Worm (Caenorhabditis elegans): ENCODE data around the gene Y60A9.3.

The Y60A9.3 gene

ce11 chrX:14382951-14383350, at the start of gene Y60A9.3:
Gene Y60A9.3, plus strand, starts transcription at chrX:14383251.
- no peak for TF ChIP-seq pes-1 (GFP tag; IDR thresholded peaks at IDR 0.05)
- no peak for TF ChIP-seq tra-4 (tag; optimal IDR thresholded peaks at IDR 0.05)
- no peak for TF ChIP-seq ama-1 (optimal IDR thresholded peaks at IDR 0.05)
- no peak for TF ChIP-seq tbx-37 (GFP tag; conservative IDR thresholded peaks at IDR 0.05)
- no peak for TF ChIP-seq F13C5.2 (tag; optimal IDR thresholded peaks at IDR 0.05)
- TF ChIP-seq aly-1 (tag; optimal IDR thresholded peaks at IDR 0.05) = no peak
- TF ChIP-seq hmg-4 (GFP tag; optimal IDR thresholded peaks at IDR 0.05) = no peak

ce11 chrX:14334151-14334550, 48.9 kb upstream of the Y60A9.3 start:
- no peak for TF ChIP-seq ets-7 (tag; optimal IDR thresholded peaks at IDR 0.05)
- TF ChIP-seq pes-1 (GFP tag; IDR thresholded peaks at IDR 0.05) = no peak
- no peak for TF ChIP-seq F13C5.2 (tag; optimal IDR thresholded peaks at IDR 0.05)
- no peak for TF ChIP-seq aly-1 (tag; optimal IDR thresholded peaks at IDR 0.05)
- TF ChIP-seq ama-1 (optimal IDR thresholded peaks at IDR 0.05) = no peak
- no peak for TF ChIP-seq tra-4 (tag; optimal IDR thresholded peaks at IDR 0.05)
- no peak for TF ChIP-seq B0310.2 (tag; optimal IDR thresholded peaks at IDR 0.05)
- no peak for TF ChIP-seq hmbx-1 (tag; optimal IDR thresholded peaks at IDR 0.05)
- TF ChIP-seq hnd-1 (tag; optimal IDR thresholded peaks at IDR 0.05) = no peak
- no peak for TF ChIP-seq tbx-37 (GFP tag; conservative IDR thresholded peaks at IDR 0.05)
- no peak for TF ChIP-seq flt-1 (GFP tag; IDR thresholded peaks at IDR 0.05)
- TF ChIP-seq sea-1 (GFP tag; conservative IDR thresholded peaks at IDR 0.05) = no peak
- TF ChIP-seq tbx-11 (GFP tag; IDR thresholded peaks at IDR 0.05) = no peak
- no peak for TF ChIP-seq scrt-1 (GFP tag; IDR thresholded peaks at IDR 0.05)
- no peak for TF ChIP-seq hmg-4 (GFP tag; optimal IDR thresholded peaks at IDR 0.05)
- TF ChIP-seq ceh-36 (tag; optimal IDR thresholded peaks at IDR 0.05) = no peak
- TF ChIP-seq ceh-13 (GFP tag; optimal IDR thresholded peaks at IDR 0.05) = no peak

DNA sequence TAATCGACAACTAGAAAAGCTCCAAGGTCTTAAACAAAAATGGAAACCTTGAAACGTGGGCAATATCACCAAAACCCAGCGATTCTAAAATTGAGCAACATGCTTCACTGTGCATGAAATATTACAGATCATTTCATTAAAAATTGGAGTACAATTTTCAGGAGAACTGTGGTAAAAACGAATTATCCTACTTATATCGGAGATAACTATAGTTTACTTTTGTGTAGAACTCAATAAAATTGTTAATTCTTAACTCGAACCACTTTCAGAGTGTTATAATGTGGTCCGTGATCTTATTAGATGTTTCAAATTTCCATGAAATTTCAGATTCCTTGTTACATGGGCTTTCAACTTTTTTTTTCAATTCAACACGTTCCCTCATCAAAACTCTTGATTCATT, 47.8 kb upstream of the Y60A9.3 start, which contains the start of gene K04G11.1:
K04G11.1 (plus strand) TSS at position 301 of the 400 bp plus-strand sequence.
- TF ChIP-seq flt-1 (GFP tag; IDR thresholded peaks at IDR 0.05) (no peak), tbx-11 (GFP tag; IDR thresholded peaks at IDR 0.05) (no peak), hnd-1 (tag; optimal IDR thresholded peaks at IDR 0.05) (no peak), aly-1 (tag; optimal IDR thresholded peaks at IDR 0.05) (no peak), ets-7 (tag; optimal IDR thresholded peaks at IDR 0.05) (no peak), B0310.2 (tag; optimal IDR thresholded peaks at IDR 0.05) (no peak), scrt-1 (GFP tag; IDR thresholded peaks at IDR 0.05) (no peak), pes-1 (GFP tag; IDR thresholded peaks at IDR 0.05) (no peak), hmbx-1 (tag; optimal IDR thresholded peaks at IDR 0.05) (no peak), F13C5.2 (tag; optimal IDR thresholded peaks at IDR 0.05) (no peak), hmg-4 (GFP tag; optimal IDR thresholded peaks at IDR 0.05) (no peak), tra-4 (tag; optimal IDR thresholded peaks at IDR 0.05) (no peak)

DNA sequence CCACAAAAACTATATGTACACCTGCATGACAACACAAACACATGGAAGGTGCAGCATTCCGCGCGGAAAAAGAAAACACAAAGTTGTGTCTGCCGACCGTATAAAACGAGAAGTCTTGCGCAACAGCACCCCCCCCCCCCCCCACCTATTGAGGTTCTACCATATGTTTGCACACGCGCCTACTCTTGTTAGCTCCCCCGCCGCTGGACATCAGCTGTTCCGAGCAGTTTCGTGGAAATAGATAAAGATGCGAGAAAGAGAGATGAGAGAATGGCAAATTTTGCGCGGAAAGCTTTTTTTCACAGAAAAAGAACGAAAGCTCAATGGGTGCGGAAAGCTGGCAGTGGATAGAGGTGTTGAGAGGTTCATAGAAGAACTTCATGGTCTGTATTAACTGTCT, 47.4 kb upstream of the Y60A9.3 start:
- TF ChIP-seq tbx-11 (GFP tag; IDR thresholded peaks at IDR 0.05) = no peak
- no peak for TF ChIP-seq ama-1 (optimal IDR thresholded peaks at IDR 0.05)
- no peak for TF ChIP-seq flt-1 (GFP tag; IDR thresholded peaks at IDR 0.05)
- no peak for TF ChIP-seq ceh-36 (tag; optimal IDR thresholded peaks at IDR 0.05)
- no peak for TF ChIP-seq tra-4 (tag; optimal IDR thresholded peaks at IDR 0.05)
- no peak for TF ChIP-seq hmg-4 (GFP tag; optimal IDR thresholded peaks at IDR 0.05)
- TF ChIP-seq tbx-37 (GFP tag; conservative IDR thresholded peaks at IDR 0.05) = no peak
- no peak for TF ChIP-seq B0310.2 (tag; optimal IDR thresholded peaks at IDR 0.05)
- TF ChIP-seq scrt-1 (GFP tag; IDR thresholded peaks at IDR 0.05) = no peak
- TF ChIP-seq sea-1 (GFP tag; conservative IDR thresholded peaks at IDR 0.05) = no peak
- TF ChIP-seq F13C5.2 (tag; optimal IDR thresholded peaks at IDR 0.05) = no peak
- no peak for TF ChIP-seq ceh-13 (GFP tag; optimal IDR thresholded peaks at IDR 0.05)

DNA sequence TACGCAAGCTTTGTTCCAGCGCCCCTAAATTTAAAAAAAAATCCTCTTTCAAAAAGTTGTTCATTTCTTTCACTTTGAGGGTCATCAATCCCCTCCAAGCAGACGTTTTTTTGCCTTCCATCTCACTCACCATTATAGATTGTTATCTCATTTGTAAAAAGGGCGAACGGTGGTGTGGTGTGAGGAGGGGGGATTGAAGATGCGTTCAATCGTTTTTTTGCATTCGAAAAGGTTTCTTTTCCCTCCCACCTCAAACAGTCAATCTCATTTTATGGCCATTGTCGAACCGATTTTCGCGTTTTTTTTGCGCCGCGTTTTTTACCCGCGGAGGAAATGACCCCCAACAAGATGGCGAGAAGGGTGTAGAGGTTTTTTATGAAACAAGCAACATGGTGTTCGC, 44.2 kb upstream of the Y60A9.3 start:
- TF ChIP-seq hmg-4 (GFP tag; optimal IDR thresholded peaks at IDR 0.05) = no peak
- TF ChIP-seq ceh-36 (tag; optimal IDR thresholded peaks at IDR 0.05) = no peak
- TF ChIP-seq sea-1 (GFP tag; conservative IDR thresholded peaks at IDR 0.05) = no peak
- no peak for TF ChIP-seq F13C5.2 (tag; optimal IDR thresholded peaks at IDR 0.05)
- TF ChIP-seq ama-1 (optimal IDR thresholded peaks at IDR 0.05) = no peak
- no peak for TF ChIP-seq ceh-13 (GFP tag; optimal IDR thresholded peaks at IDR 0.05)
- no peak for TF ChIP-seq hnd-1 (tag; optimal IDR thresholded peaks at IDR 0.05)
- TF ChIP-seq tbx-11 (GFP tag; IDR thresholded peaks at IDR 0.05) = no peak
- no peak for TF ChIP-seq ets-7 (tag; optimal IDR thresholded peaks at IDR 0.05)
- TF ChIP-seq pes-1 (GFP tag; IDR thresholded peaks at IDR 0.05) = no peak
- TF ChIP-seq aly-1 (tag; optimal IDR thresholded peaks at IDR 0.05) = no peak

ce11 chrX:14339723-14340122, 43.3 kb upstream of the Y60A9.3 start:
- TF ChIP-seq sea-1 (GFP tag; conservative IDR thresholded peaks at IDR 0.05) (no peak), tbx-37 (GFP tag; conservative IDR thresholded peaks at IDR 0.05) (no peak), F13C5.2 (tag; optimal IDR thresholded peaks at IDR 0.05) (no peak), ceh-36 (tag; optimal IDR thresholded peaks at IDR 0.05) (no peak), tra-4 (tag; optimal IDR thresholded peaks at IDR 0.05) (no peak), hmg-4 (GFP tag; optimal IDR thresholded peaks at IDR 0.05) (no peak), ets-7 (tag; optimal IDR thresholded peaks at IDR 0.05) (no peak), flt-1 (GFP tag; IDR thresholded peaks at IDR 0.05) (no peak), ama-1 (optimal IDR thresholded peaks at IDR 0.05) (no peak), aly-1 (tag; optimal IDR thresholded peaks at IDR 0.05) (no peak), hnd-1 (tag; optimal IDR thresholded peaks at IDR 0.05) (no peak), pes-1 (GFP tag; IDR thresholded peaks at IDR 0.05) (no peak), hmbx-1 (tag; optimal IDR thresholded peaks at IDR 0.05) (no peak), ceh-13 (GFP tag; optimal IDR thresholded peaks at IDR 0.05) (no peak), B0310.2 (tag; optimal IDR thresholded peaks at IDR 0.05) (no peak)

DNA sequence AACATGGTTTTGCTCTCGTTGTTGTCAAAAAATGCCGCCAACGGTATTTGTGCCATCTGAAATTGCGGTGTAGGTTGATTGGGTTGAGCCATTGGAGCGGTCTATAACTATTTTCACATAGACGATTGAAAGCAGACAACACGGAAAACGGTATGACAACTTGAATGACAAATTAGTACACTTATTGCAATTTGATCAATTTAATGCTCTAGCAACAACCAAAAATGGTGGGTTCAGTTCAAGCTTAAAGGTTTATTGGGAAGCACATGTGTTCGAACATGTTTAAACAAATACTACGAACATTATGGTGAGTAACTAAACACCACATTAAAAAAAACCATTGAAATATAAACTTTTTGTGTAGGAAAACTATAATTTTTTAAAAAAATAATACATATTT, 42.7 kb upstream of the Y60A9.3 start, which contains the start of gene sel-7:
sel-7 (minus strand) TSS at position 101 of the 400 bp plus-strand sequence.
- TF ChIP-seq tbx-11 (GFP tag; IDR thresholded peaks at IDR 0.05) (no peak), B0310.2 (tag; optimal IDR thresholded peaks at IDR 0.05) (no peak), tbx-37 (GFP tag; conservative IDR thresholded peaks at IDR 0.05) (no peak)

DNA sequence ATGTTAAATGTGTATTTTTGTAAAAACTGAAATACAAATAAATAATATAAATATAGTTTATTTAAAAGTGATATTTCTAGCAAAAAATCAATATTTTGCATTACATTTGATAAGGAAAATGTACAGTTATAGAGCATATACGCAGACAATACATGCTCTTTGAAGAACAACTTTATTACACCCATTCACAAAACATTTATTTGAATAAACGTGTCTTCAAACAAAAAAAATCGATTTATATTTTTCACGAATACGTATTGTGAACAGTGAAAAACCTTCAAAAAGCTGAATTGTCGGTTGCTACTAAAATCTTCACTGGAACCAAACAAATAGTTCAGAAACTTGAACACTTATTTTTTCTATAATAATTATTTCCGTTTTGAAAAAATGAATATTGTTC, 35.5 kb upstream of the Y60A9.3 start, which contains the start of gene K04G11.3:
K04G11.3 (minus strand) TSS at position 101 of the 400 bp plus-strand sequence.
- TF ChIP-seq flt-1 (GFP tag; IDR thresholded peaks at IDR 0.05) (no peak), sea-1 (GFP tag; conservative IDR thresholded peaks at IDR 0.05) (no peak), hmg-4 (GFP tag; optimal IDR thresholded peaks at IDR 0.05) (no peak), aly-1 (tag; optimal IDR thresholded peaks at IDR 0.05) (no peak), tbx-11 (GFP tag; IDR thresholded peaks at IDR 0.05) (no peak), tbx-37 (GFP tag; conservative IDR thresholded peaks at IDR 0.05) (no peak), F13C5.2 (tag; optimal IDR thresholded peaks at IDR 0.05) (no peak), B0310.2 (tag; optimal IDR thresholded peaks at IDR 0.05) (no peak), ceh-36 (tag; optimal IDR thresholded peaks at IDR 0.05) (no peak), pes-1 (GFP tag; IDR thresholded peaks at IDR 0.05) (no peak), scrt-1 (GFP tag; IDR thresholded peaks at IDR 0.05) (no peak), ets-7 (tag; optimal IDR thresholded peaks at IDR 0.05) (no peak), ceh-13 (GFP tag; optimal IDR thresholded peaks at IDR 0.05) (no peak), hmbx-1 (tag; optimal IDR thresholded peaks at IDR 0.05) (no peak)

Data from whole organism, early embryonic.